Worm (Caenorhabditis elegans): ENCODE results near the gene Y82E9BR.20.

DNA sequence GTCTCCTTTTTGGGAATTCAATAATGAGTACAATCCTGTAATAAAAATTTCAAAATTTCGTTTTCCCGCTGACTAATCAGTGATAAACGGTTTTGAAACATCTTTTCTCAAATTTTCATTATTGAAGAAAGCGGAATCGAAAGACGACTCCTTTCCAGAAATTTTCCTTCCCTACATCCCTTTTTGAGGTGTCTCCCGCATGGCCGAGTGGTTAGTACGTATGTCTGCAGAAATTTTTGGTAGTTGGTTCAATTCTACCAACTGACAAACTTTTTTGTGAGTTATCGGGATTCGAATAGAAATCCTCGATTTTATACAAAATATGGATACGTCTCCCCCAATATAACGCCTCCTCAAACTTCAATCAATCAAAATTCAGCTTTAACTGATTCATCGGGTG is 19.7 kb upstream of the Y82E9BR.20 start:
- TF ChIP-seq egl-27 (tag; optimal IDR thresholded peaks at IDR 0.05) (no peak), mdl-1 (tag; optimal IDR thresholded peaks at IDR 0.05) (no peak), ztf-4 (tag; optimal IDR thresholded peaks at IDR 0.05) (no peak), zag-1 (tag; optimal IDR thresholded peaks at IDR 0.05) (no peak), snpc-4 (tag; optimal IDR thresholded peaks at IDR 0.05) (no peak), fos-1 (tag; optimal IDR thresholded peaks at IDR 0.05) (no peak), aly-2 (tag; optimal IDR thresholded peaks at IDR 0.05) (no peak), nhr-43 (tag; optimal IDR thresholded peaks at IDR 0.05; ENCODE audit: poor library complexity, severe bottlenecking) (no peak), ceh-82 (tag; optimal IDR thresholded peaks at IDR 0.05) (no peak), unc-39 (tag; optimal IDR thresholded peaks at IDR 0.05) (no peak), nhr-11 (tag; optimal IDR thresholded peaks at IDR 0.05) (no peak)

All from whole organism, L3 larva.